Worm (Caenorhabditis elegans) whole organism, L4/young adult: ENCODE results near the gene bra-2.
A peak's percentile ranks its signal among the peaks of the same experiment; 100 is the strongest.

ENCODE experiments used
- W03F9.2 ChIP-seq: fragments of 150-350 bp; optimal IDR thresholded peaks from 2 replicates; lab custom pipeline; 2014; ENCODE audit warnings: missing biosample characterization, missing genetic modification characterization
- dao-5 ChIP-seq: sonication (generic microtip); optimal IDR thresholded peaks from 2 replicates; lab custom pipeline; 2016; ENCODE audit warnings: missing genotype, missing genetic modification characterization, moderate library complexity, missing compliant biosample characterization
- him-1 ChIP-seq: sonication (generic microtip); optimal IDR thresholded peaks from 2 replicates; lab custom pipeline; 2016; ENCODE audit warnings: missing genotype, missing genetic modification reagents, missing genetic modification characterization, missing compliant biosample characterization

The bra-2 gene

DNA sequence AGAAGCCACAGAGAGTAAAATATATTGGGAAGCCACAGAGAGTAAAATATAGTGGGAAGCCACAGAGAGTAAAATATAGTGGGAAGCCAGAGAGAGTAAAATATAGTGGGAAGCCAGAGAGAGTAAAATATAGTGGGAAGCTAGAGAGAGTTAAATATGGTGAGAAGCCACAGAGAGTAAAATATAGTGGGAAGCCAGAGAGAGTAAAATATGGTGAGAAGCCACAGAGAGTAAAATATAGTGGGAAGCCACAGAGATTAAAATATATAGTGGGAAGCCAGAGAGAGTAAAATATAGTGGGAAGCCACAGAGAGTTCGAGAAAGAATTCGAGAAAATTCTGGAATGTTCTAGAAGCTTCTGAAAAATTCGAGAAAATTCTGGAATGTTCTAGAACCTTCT, 20.3 kb downstream of the bra-2 start:
- peak; percentile 29 for TF ChIP-seq dao-5 (tag; lab: Kevin White, UChicago)

DNA sequence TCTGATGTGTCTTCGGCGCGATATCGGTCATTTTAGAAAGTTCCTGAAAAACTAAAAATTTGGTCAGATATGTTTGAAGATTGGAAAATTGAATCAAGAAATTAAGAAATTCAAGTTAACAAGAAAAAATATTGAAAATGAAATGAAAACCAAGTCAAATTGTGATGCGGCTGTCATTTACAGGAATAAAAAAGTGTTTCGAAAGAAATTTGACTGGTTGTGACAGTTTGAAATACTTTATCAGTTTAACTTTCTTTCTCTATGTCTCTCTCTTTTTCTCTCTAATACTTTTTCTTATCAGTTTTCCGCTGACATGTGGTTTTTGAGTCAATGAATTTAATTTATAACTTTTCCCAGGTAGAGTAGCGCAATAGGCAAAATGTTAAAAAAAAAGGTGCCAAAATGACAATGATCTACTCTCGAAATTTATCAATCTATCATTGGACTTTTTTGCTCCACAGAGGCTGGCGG, 25.0 kb downstream of the bra-2 start, which contains the start of gene fbxa-55:
fbxa-55 (minus strand) TSS at position 51 of the 471 bp plus-strand sequence.
- no peak for TF ChIP-seq him-1 (tag; lab: Kevin White, UChicago)
- no peak for TF ChIP-seq W03F9.2
- no peak for TF ChIP-seq dao-5 (tag; lab: Kevin White, UChicago)

DNA sequence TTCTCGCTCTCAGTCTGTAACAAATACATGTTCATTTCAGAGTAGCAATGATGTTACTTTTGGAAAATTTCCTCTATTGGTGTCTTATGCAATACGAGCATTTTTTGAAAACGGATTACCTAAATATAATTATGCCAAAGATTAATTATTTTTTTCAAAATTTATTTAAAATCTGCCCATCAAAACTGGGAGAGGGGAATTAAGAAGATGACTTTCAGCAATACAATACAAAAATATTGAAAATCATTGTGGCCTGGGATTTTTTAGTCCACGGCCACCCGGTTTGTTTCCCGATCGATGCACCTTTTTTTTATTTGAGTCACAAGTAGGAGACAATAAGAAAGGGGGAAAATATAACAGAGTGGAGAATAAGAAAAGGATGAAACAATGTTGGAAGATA, 26.9 kb downstream of the bra-2 start, which contains the start of gene fbxa-56:
fbxa-56 (minus strand) TSS at position 101 of the 400 bp plus-strand sequence.
- TF ChIP-seq dao-5 (tag; lab: Kevin White, UChicago): no peak
- TF ChIP-seq him-1 (tag; lab: Kevin White, UChicago): no peak
- no peak for TF ChIP-seq W03F9.2

- TF ChIP-seq W03F9.2: no peak
- TF ChIP-seq him-1 (tag; lab: Kevin White, UChicago): no peak
Observed at ce11 chrIII:938569-938968, 27.5 kb downstream of the bra-2 start, which contains the start of gene fbxa-22. TSS of gene fbxa-22 (plus strand) at chrIII:938869.

- TF ChIP-seq dao-5 (tag; lab: Kevin White, UChicago) (no peak), W03F9.2 (no peak), him-1 (tag; lab: Kevin White, UChicago) (no peak)
Observed at ce11 chrIII:941958-942357, 30.9 kb downstream of the bra-2 start.

DNA sequence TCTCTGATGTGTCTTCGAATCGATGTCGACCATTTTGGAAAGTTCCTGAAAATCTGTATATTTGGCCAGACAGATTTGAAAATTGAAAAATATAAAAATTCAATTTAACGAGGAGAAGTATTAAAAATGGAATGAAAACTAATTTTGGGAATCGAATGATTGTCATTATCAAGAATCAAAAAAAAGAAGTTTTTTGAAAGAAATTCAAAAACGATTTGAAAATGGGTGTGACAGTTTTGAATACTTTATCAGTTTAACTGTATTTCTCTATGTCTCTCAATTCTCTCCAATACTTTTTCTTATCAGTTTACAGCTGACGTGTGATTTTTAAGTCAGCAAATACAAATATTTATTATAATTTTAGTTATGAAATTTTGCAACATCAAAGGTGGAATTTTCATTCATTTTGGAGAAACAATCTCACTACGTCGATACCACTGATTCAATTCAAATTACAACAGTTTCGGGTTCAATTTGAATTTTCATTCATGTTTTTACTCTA, 32.4 kb downstream of the bra-2 start, which contains the start of gene fbxa-59:
fbxa-59 (minus strand) TSS at position 51 of the 502 bp plus-strand sequence.
- TF ChIP-seq W03F9.2 (no peak), him-1 (tag; lab: Kevin White, UChicago) (no peak), dao-5 (tag; lab: Kevin White, UChicago) (no peak)

- TF ChIP-seq him-1 (tag; lab: Kevin White, UChicago) (no peak), dao-5 (tag; lab: Kevin White, UChicago) (no peak), W03F9.2 (no peak)
Observed at ce11 chrIII:946250-946725, 35.2 kb downstream of the bra-2 start, which contains the start of gene fbxa-60. TSS of gene fbxa-60 (minus strand) at chrIII:946300.

- TF ChIP-seq him-1 (tag; lab: Kevin White, UChicago) (no peak), dao-5 (tag; lab: Kevin White, UChicago) (no peak), W03F9.2 (no peak)
Observed at ce11 chrIII:950472-950871, 39.4 kb downstream of the bra-2 start, which contains the start of the genes fbxa-67 and fbxa-11. TSS of gene fbxa-67 (minus strand) at chrIII:950670. TSS of gene fbxa-11 (plus strand) at chrIII:950869.

- no peak for TF ChIP-seq him-1 (tag; lab: Kevin White, UChicago)
- no peak for TF ChIP-seq dao-5 (tag; lab: Kevin White, UChicago)
- no peak for TF ChIP-seq W03F9.2
Observed at ce11 chrIII:952184-952583, 41.1 kb downstream of the bra-2 start, which contains the start of gene fbxa-10. TSS of gene fbxa-10 (plus strand) at chrIII:952390.

ce11 chrIII:954553-954952, 43.5 kb downstream of the bra-2 start, which contains the start of the genes T12B5.15 and T12B5.14:
TSS of gene T12B5.15 (minus strand) at chrIII:954653.
TSS of gene T12B5.14 (plus strand) at chrIII:954873.
- TF ChIP-seq W03F9.2 (no peak), dao-5 (tag; lab: Kevin White, UChicago) (no peak)

- TF ChIP-seq W03F9.2: no peak
- TF ChIP-seq dao-5 (tag; lab: Kevin White, UChicago): no peak
- TF ChIP-seq him-1 (tag; lab: Kevin White, UChicago): no peak
Observed at ce11 chrIII:955981-956380, 44.9 kb downstream of the bra-2 start, which contains the start of gene fbxa-54. TSS of gene fbxa-54 (plus strand) at chrIII:956334.
